Worm (Caenorhabditis elegans): Measurements from ENCODE around the gene mpst-1.

mpst-1 gene

DNA sequence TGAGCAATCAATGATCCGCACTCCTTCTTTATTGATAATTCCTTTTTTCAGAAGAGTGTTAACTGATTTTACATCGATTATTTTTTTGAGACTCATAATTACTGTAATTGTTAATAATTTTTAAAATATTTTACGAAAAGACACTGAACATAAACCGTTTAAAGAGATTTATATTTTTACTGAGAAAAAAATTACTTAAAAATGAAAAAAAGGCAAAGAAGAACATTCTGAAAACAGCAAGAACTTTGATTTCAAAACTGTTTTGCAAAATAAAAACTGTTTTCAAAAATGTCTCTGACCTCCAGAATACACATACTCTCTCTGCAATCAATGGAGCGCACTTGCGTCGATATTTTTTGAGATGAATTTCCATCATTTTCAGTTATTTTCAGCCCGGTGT is at the start of gene mpst-1, which contains the start of gene D2023.6:
Gene mpst-1, minus strand, starts transcription at position 101 of the 400 bp plus-strand sequence.
Gene D2023.6, plus strand, starts transcription at position 388 of the 400 bp plus-strand sequence.
- TF ChIP-seq ztf-4 (tag; optimal IDR thresholded peaks at IDR 0.05) (no peak), C34F6.9 (tag; optimal IDR thresholded peaks at IDR 0.05) (peak; percentile 4), ZK546.5 (tag; optimal IDR thresholded peaks at IDR 0.05) (no peak)

DNA sequence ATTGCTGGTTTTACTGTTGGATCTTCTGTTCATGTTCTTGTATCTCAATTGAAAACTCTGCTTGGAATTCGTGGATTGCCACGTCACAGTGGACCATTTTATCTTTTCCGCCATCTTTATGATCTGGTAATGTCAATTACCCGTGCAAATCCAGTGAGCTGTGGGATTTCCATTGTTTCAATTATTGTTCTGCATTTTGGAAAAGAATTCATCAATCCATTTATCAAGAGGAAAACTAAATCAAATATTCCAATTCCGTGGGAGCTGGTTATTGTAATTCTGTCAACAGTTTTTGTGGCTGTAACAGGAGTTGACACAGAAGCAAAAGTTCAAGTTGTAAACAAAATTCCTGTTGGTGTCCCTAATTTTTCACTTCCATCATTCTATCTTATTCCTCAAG is 49.8 kb upstream of the mpst-1 start:
- TF ChIP-seq nhr-11 (tag; optimal IDR thresholded peaks at IDR 0.05): no peak
- TF ChIP-seq ceh-16 (tag; optimal IDR thresholded peaks at IDR 0.05): no peak
- no peak for TF ChIP-seq nhr-129 (tag; optimal IDR thresholded peaks at IDR 0.05)
- no peak for TF ChIP-seq skn-1 (tag; optimal IDR thresholded peaks at IDR 0.05)
- TF ChIP-seq ztf-1 (GFP tag; conservative IDR thresholded peaks at IDR 0.05): no peak
- no peak for TF ChIP-seq blmp-1 (tag; optimal IDR thresholded peaks at IDR 0.05; ENCODE audit: insufficient read depth)
- TF ChIP-seq peb-1 (tag; optimal IDR thresholded peaks at IDR 0.05): no peak
- TF ChIP-seq dmd-4 (tag; optimal IDR thresholded peaks at IDR 0.05): no peak
- no peak for TF ChIP-seq gmeb-1 (tag; optimal IDR thresholded peaks at IDR 0.05)
- no peak for TF ChIP-seq unc-55 (GFP tag; optimal IDR thresholded peaks at IDR 0.05)
- TF ChIP-seq unc-39 (tag; optimal IDR thresholded peaks at IDR 0.05): no peak
- no peak for TF ChIP-seq zag-1 (tag; optimal IDR thresholded peaks at IDR 0.05)
- TF ChIP-seq nhr-21 (tag; optimal IDR thresholded peaks at IDR 0.05): no peak
- no peak for TF ChIP-seq snpc-4 (tag; optimal IDR thresholded peaks at IDR 0.05)
- no peak for TF ChIP-seq Y55F3AM.14 (GFP tag; optimal IDR thresholded peaks at IDR 0.05)
- TF ChIP-seq lsy-2 (tag; optimal IDR thresholded peaks at IDR 0.05): no peak
- no peak for TF ChIP-seq nhr-23 (tag; optimal IDR thresholded peaks at IDR 0.05)

DNA sequence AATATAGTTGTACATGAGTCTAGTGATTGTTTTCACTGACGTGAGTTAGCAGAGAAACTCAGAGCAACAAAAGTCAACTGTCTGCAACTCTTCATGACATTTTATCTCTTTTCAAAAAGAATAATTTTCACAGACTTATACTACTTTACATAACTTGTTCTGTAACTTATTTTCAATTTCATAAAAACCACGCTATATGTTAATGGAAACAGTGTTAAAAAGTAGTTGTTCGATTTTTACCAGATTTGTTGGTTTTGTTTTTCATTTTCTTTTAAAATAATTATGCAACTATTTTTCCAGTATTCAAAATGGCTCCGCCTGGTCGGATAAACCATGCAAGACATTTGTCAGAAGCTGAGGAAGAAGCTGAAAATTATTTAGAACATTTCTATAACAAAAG is 48.2 kb upstream of the mpst-1 start, which contains the start of gene sulp-4:
Gene sulp-4, plus strand, starts transcription at position 301 of the 400 bp plus-strand sequence.
- TF ChIP-seq ztf-4 (tag; optimal IDR thresholded peaks at IDR 0.05) (no peak), mab-5 (tag; optimal IDR thresholded peaks at IDR 0.05) (no peak), blmp-1 (tag; optimal IDR thresholded peaks at IDR 0.05; ENCODE audit: insufficient read depth) (no peak), nhr-129 (tag; optimal IDR thresholded peaks at IDR 0.05) (no peak), mbf-1 (tag; optimal IDR thresholded peaks at IDR 0.05) (no peak), unc-39 (tag; optimal IDR thresholded peaks at IDR 0.05) (no peak), zag-1 (tag; optimal IDR thresholded peaks at IDR 0.05) (no peak), ZK546.5 (tag; optimal IDR thresholded peaks at IDR 0.05) (no peak), unc-62 (GFP tag; optimal IDR thresholded peaks at IDR 0.05) (no peak)

ce11 chrV:11868142-11868541 is 41.3 kb upstream of the mpst-1 start, which contains the start of gene R13H4.7:
Gene R13H4.7, minus strand, starts transcription at chrV:11868242.
- no peak for TF ChIP-seq aly-2 (tag; optimal IDR thresholded peaks at IDR 0.05)
- no peak for TF ChIP-seq ztf-1 (GFP tag; conservative IDR thresholded peaks at IDR 0.05)
- no peak for TF ChIP-seq nhr-12 (tag; optimal IDR thresholded peaks at IDR 0.05)
- TF ChIP-seq nhr-77 (tag; optimal IDR thresholded peaks at IDR 0.05): no peak
- no peak for TF ChIP-seq peb-1 (tag; optimal IDR thresholded peaks at IDR 0.05)

- TF ChIP-seq alr-1 (tag; optimal IDR thresholded peaks at IDR 0.05): no peak
- TF ChIP-seq nhr-77 (tag; optimal IDR thresholded peaks at IDR 0.05): no peak
- TF ChIP-seq nhr-21 (tag; optimal IDR thresholded peaks at IDR 0.05): no peak
- TF ChIP-seq aly-2 (tag; optimal IDR thresholded peaks at IDR 0.05): no peak
- no peak for TF ChIP-seq egl-27 (tag; optimal IDR thresholded peaks at IDR 0.05)
- TF ChIP-seq lin-39 (tag; optimal IDR thresholded peaks at IDR 0.05): no peak
- no peak for TF ChIP-seq zag-1 (tag; optimal IDR thresholded peaks at IDR 0.05)
- TF ChIP-seq mdl-1 (tag; optimal IDR thresholded peaks at IDR 0.05): no peak
- TF ChIP-seq ama-1 (optimal IDR thresholded peaks at IDR 0.05): no peak
- TF ChIP-seq unc-55 (GFP tag; optimal IDR thresholded peaks at IDR 0.05): no peak
- TF ChIP-seq ceh-16 (tag; optimal IDR thresholded peaks at IDR 0.05): no peak
- TF ChIP-seq nhr-237 (tag; optimal IDR thresholded peaks at IDR 0.05): no peak
Observed at ce11 chrV:11862817-11863216, 36.0 kb upstream of the mpst-1 start, which contains the start of gene R13H4.6. Gene R13H4.6, plus strand, starts transcription at chrV:11863117.

ce11 chrV:11861880-11862544 is 35.1 kb upstream of the mpst-1 start:
- TF ChIP-seq lsy-2 (tag; optimal IDR thresholded peaks at IDR 0.05) (peak in 1 of 2 experiments; percentile 20), sma-9 (GFP tag; optimal IDR thresholded peaks at IDR 0.05) (peak; percentile 27), sma-9 (tag; optimal IDR thresholded peaks at IDR 0.05) (no peak), nhr-21 (tag; optimal IDR thresholded peaks at IDR 0.05) (peak; percentile 29), fos-1 (tag; optimal IDR thresholded peaks at IDR 0.05) (peak; percentile 63), unc-62 (GFP tag; optimal IDR thresholded peaks at IDR 0.05) (no peak), aly-2 (tag; optimal IDR thresholded peaks at IDR 0.05) (no peak)

Measured in whole organism, L2 larva.